Fruit fly (Drosophila melanogaster) whole organism, embryonic: ENCODE results near the gene CG43273.

Experiments
- Ada2b ChIP-seq: fragments of 200-800 bp; sonication (Bioruptor generic); IDR thresholded peaks from 2 replicates; pipeline ENCODE4 v1.3.6; 2022; ENCODE audit warnings: missing biosample characterization, missing genetic modification characterization
- Adf1 ChIP-seq: fragments of 200-800 bp; sonication (Bioruptor generic); IDR thresholded peaks from 2 replicates; pipeline ENCODE4 v1.3.6; 2022; ENCODE audit warnings: missing biosample characterization, missing genetic modification characterization
- Aef1 ChIP-seq: fragments of 200-800 bp; sonication (Bioruptor generic); IDR thresholded peaks from 3 replicates; pipeline ENCODE4 v1.3.6; 2022; ENCODE audit warnings: missing biosample characterization, missing genetic modification characterization
- CG1024 ChIP-seq: fragments of 200-800 bp; sonication (Bioruptor generic); IDR thresholded peaks from 2 replicates; pipeline ENCODE4 v1.3.6; 2022; ENCODE audit warnings: missing biosample characterization, missing genetic modification characterization
- CG11560 ChIP-seq: fragments of 200-800 bp; sonication (Bioruptor generic); IDR thresholded peaks from 3 replicates; pipeline ENCODE4 v1.3.6; 2022; ENCODE audit warnings: missing biosample characterization, missing genetic modification characterization
- CG12769 ChIP-seq: fragments of 200-800 bp; sonication (Bioruptor generic); optimal IDR thresholded peaks from 2 replicates; lab custom pipeline; 2019; ENCODE audit warnings: missing biosample characterization, mild to moderate bottlenecking, missing genetic modification characterization, moderate library complexity
- CG15514 ChIP-seq: fragments of 200-800 bp; sonication (Bioruptor generic); optimal IDR thresholded peaks from 3 replicates; lab custom pipeline; 2017; ENCODE audit warnings: missing biosample characterization, missing genetic modification characterization, mild to moderate bottlenecking, moderate library complexity, missing genetic modification reagents
- CG17328 ChIP-seq: fragments of 200-800 bp; sonication (Bioruptor generic); IDR thresholded peaks from 2 replicates; pipeline ENCODE4 v1.3.6; 2022; ENCODE audit warnings: missing biosample characterization, missing genetic modification characterization
- CG2116 ChIP-seq: fragments of 200-800 bp; sonication (Bioruptor generic); optimal IDR thresholded peaks from 3 replicates; lab custom pipeline; 2018; ENCODE audit warnings: missing biosample characterization, mild to moderate bottlenecking, missing genetic modification characterization
- CG2129 ChIP-seq: fragments of 200-800 bp; sonication (Bioruptor generic); IDR thresholded peaks from 2 replicates; pipeline ENCODE4 v1.3.6; 2022; ENCODE audit warnings: missing biosample characterization, missing genetic modification characterization; ENCODE audit not compliant: partially characterized antibody
- CG2712 ChIP-seq: fragments of 200-800 bp; optimal IDR thresholded peaks from 3 replicates; lab custom pipeline; 2019; ENCODE audit warnings: missing biosample characterization, mild to moderate bottlenecking, missing genetic modification characterization, moderate library complexity
- CG2875 ChIP-seq: fragments of 200-800 bp; sonication (Bioruptor generic); optimal IDR thresholded peaks from 2 replicates; lab custom pipeline; 2017; ENCODE audit warnings: missing biosample characterization, mild to moderate bottlenecking, missing genetic modification characterization, missing genetic modification reagents
- CG34224 ChIP-seq: fragments of 200-800 bp; sonication (Bioruptor generic); IDR thresholded peaks from 3 replicates; pipeline ENCODE4 v1.3.6; 2022; ENCODE audit warnings: missing biosample characterization, missing genetic modification characterization; ENCODE audit not compliant: partially characterized antibody
- CG4282 ChIP-seq: fragments of 200-800 bp; sonication (Bioruptor generic); optimal IDR thresholded peaks from 2 replicates; lab custom pipeline; 2016; ENCODE audit warnings: missing biosample characterization, missing genetic modification characterization
- CG5953 ChIP-seq: fragments of 200-800 bp; sonication (Bioruptor generic); IDR thresholded peaks from 2 replicates; pipeline ENCODE4 v1.3.6; 2022; ENCODE audit warnings: missing biosample characterization, missing genetic modification characterization
- CG6175 ChIP-seq: fragments of 200-800 bp; sonication (Bioruptor generic); IDR thresholded peaks from 3 replicates; pipeline ENCODE4 v1.3.6; 2022; ENCODE audit warnings: missing biosample characterization, missing genetic modification characterization
- CG7357 ChIP-seq: fragments of 200-800 bp; sonication (Bioruptor generic); IDR thresholded peaks from 3 replicates; pipeline ENCODE4 v1.3.6; 2022; ENCODE audit warnings: missing biosample characterization, missing genetic modification characterization
- CG7839 ChIP-seq: fragments of 200-800 bp; sonication (Bioruptor generic); optimal IDR thresholded peaks from 3 replicates; lab custom pipeline; 2018; ENCODE audit warnings: missing biosample characterization, mild to moderate bottlenecking, missing genetic modification characterization, moderate library complexity
- CkIIα-i1 ChIP-seq: fragments of 200-800 bp; sonication (Bioruptor generic); IDR thresholded peaks from 2 replicates; pipeline ENCODE4 v1.3.6; 2022; ENCODE audit warnings: missing biosample characterization, missing genetic modification characterization
- Dip3 ChIP-seq: fragments of 200-800 bp; sonication (Bioruptor generic); optimal IDR thresholded peaks from 3 replicates; lab custom pipeline; 2016; ENCODE audit warnings: missing biosample characterization, missing genetic modification characterization
- Hmx ChIP-seq: fragments of 200-800 bp; sonication (Bioruptor generic); optimal IDR thresholded peaks from 2 replicates; lab custom pipeline; 2016; ENCODE audit warnings: missing biosample characterization, missing genetic modification characterization
- Mes4 ChIP-seq: fragments of 200-800 bp; sonication (Bioruptor generic); optimal IDR thresholded peaks from 2 replicates; lab custom pipeline; 2016; ENCODE audit warnings: missing biosample characterization, missing genetic modification characterization
- Myb ChIP-seq: fragments of 200-800 bp; sonication (Bioruptor generic); optimal IDR thresholded peaks from 2 replicates; lab custom pipeline; 2016; ENCODE audit warnings: missing biosample characterization, missing genetic modification characterization
- PHDP ChIP-seq: fragments of 200-800 bp; sonication (Bioruptor generic); optimal IDR thresholded peaks from 3 replicates; lab custom pipeline; 2018; ENCODE audit warnings: missing biosample characterization, mild to moderate bottlenecking, missing genetic modification characterization, moderate library complexity
- Six4 ChIP-seq: fragments of 200-800 bp; sonication (Bioruptor generic); optimal IDR thresholded peaks from 2 replicates; lab custom pipeline; 2016; ENCODE audit warnings: missing biosample characterization, missing genetic modification characterization
- Sox102F ChIP-seq: fragments of 200-800 bp; sonication (Bioruptor generic); optimal IDR thresholded peaks from 2 replicates; lab custom pipeline; 2018; ENCODE audit warnings: missing biosample characterization, mild to moderate bottlenecking, missing genetic modification characterization, moderate library complexity
- Stat92E ChIP-seq, 3 experiments: fragments of >200 bp in 2 of 3; fragments of 200-800 bp in 1 of 3; sonication (Bioruptor generic) in 1 of 3; optimal IDR thresholded peaks; 2 replicates each; lab custom pipeline; 2017 to 2019; ENCODE audit warnings: missing biosample characterization in 3 of 3, missing genetic modification characterization in 3 of 3, mild to moderate bottlenecking in 1 of 3, moderate library complexity in 1 of 3
- TFAM ChIP-seq: fragments of 200-800 bp; sonication (Bioruptor generic); optimal IDR thresholded peaks from 2 replicates; lab custom pipeline; 2017; ENCODE audit warnings: missing biosample characterization, missing genetic modification characterization, inconsistent platforms
- Vsx1 ChIP-seq: fragments of 200-800 bp; sonication (Bioruptor generic); optimal IDR thresholded peaks from 2 replicates; lab custom pipeline; 2017; ENCODE audit warnings: missing biosample characterization, mild to moderate bottlenecking, missing genetic modification characterization, missing genetic modification reagents
- ab ChIP-seq: fragments of 200-800 bp; sonication (Bioruptor generic); optimal IDR thresholded peaks from 2 replicates; lab custom pipeline; 2016; ENCODE audit warnings: missing biosample characterization, missing genetic modification characterization
- al ChIP-seq: fragments of 200-800 bp; sonication (Bioruptor generic); IDR thresholded peaks from 2 replicates; pipeline ENCODE4 v1.3.6; 2022; ENCODE audit warnings: missing biosample characterization, missing genetic modification characterization
- caup ChIP-seq: fragments of 200-800 bp; sonication (Bioruptor generic); optimal IDR thresholded peaks from 3 replicates; lab custom pipeline; 2017; ENCODE audit warnings: missing biosample characterization, mild to moderate bottlenecking, missing genetic modification characterization, moderate library complexity; ENCODE audit not compliant: severe bottlenecking
- chinmo ChIP-seq: fragments of 200-800 bp; sonication (Bioruptor generic); IDR thresholded peaks from 4 replicates; pipeline ENCODE4 v1.3.6; 2022; ENCODE audit warnings: missing biosample characterization, missing genetic modification characterization; ENCODE audit not compliant: partially characterized antibody
- chm ChIP-seq: fragments of 200-800 bp; sonication (Bioruptor generic); IDR thresholded peaks from 2 replicates; pipeline ENCODE4 v1.3.6; 2022; ENCODE audit warnings: missing biosample characterization, missing genetic modification characterization
- esg ChIP-seq: fragments of 200-800 bp; sonication (Bioruptor generic); conservative IDR thresholded peaks from 2 replicates; pipeline ENCODE4 v1.3.6; 2022; ENCODE audit warnings: missing biosample characterization, missing genetic modification characterization
- inv ChIP-seq: fragments of 200-800 bp; sonication (Bioruptor generic); IDR thresholded peaks from 2 replicates; pipeline ENCODE4 v1.3.6; 2022; ENCODE audit warnings: missing biosample characterization, missing genetic modification characterization; ENCODE audit not compliant: partially characterized antibody
- jing ChIP-seq: fragments of 200-800 bp; sonication (Bioruptor generic); optimal IDR thresholded peaks from 2 replicates; lab custom pipeline; 2018; ENCODE audit warnings: missing biosample characterization, mild to moderate bottlenecking, missing genetic modification characterization
- lab ChIP-seq: fragments of 200-800 bp; sonication (Bioruptor generic); optimal IDR thresholded peaks from 3 replicates; lab custom pipeline; 2017; ENCODE audit warnings: missing biosample characterization, missing genetic modification characterization, mild to moderate bottlenecking, moderate library complexity, missing genetic modification reagents
- lola ChIP-seq, 3 experiments: fragments of >200 bp in 2 of 3; fragments of 200-800 bp in 1 of 3; sonication (Bioruptor generic) in 1 of 3; optimal IDR thresholded peaks; 2 replicates each; lab custom pipeline; 2017 to 2019; ENCODE audit warnings: missing biosample characterization in 3 of 3, missing genetic modification characterization in 3 of 3, mild to moderate bottlenecking in 1 of 3, moderate library complexity in 1 of 3
- lov ChIP-seq, 2 experiments: fragments of 200-800 bp in 1 of 2; fragments of >200 bp in 1 of 2; sonication (Bioruptor generic) in 1 of 2; IDR thresholded peaks in 1 of 2; optimal IDR thresholded peaks in 1 of 2; 2 replicates in 1 of 2; 3 replicates in 1 of 2; pipeline versions ENCODE4 v1.3.6 to Lab custom; 2017 to 2022; ENCODE audit warnings: missing biosample characterization in 1 of 2, missing genetic modification characterization in 1 of 2
- p53 ChIP-seq: fragments of 200-800 bp; sonication (Bioruptor generic); optimal IDR thresholded peaks from 2 replicates; lab custom pipeline; 2016; ENCODE audit warnings: missing biosample characterization, missing genetic modification characterization
- sd ChIP-seq: fragments of 200-800 bp; sonication (Bioruptor generic); optimal IDR thresholded peaks from 3 replicates; lab custom pipeline; 2018; ENCODE audit warnings: missing biosample characterization, mild to moderate bottlenecking, missing genetic modification characterization, moderate library complexity
- sens-2 ChIP-seq: fragments of 200-800 bp; sonication (Bioruptor generic); IDR thresholded peaks from 2 replicates; pipeline ENCODE4 v1.3.6; 2022; ENCODE audit warnings: missing biosample characterization, missing genetic modification characterization
- so ChIP-seq: fragments of 200-800 bp; sonication (Bioruptor generic); IDR thresholded peaks from 3 replicates; pipeline ENCODE4 v1.3.6; 2022; ENCODE audit warnings: missing biosample characterization, missing genetic modification characterization
- sr ChIP-seq: fragments of 200-800 bp; sonication (Bioruptor generic); IDR thresholded peaks from 3 replicates; pipeline ENCODE4 v1.3.6; 2022; ENCODE audit warnings: missing biosample characterization, missing genetic modification characterization
- ttk ChIP-seq: fragments of 200-800 bp; sonication (Bioruptor generic); IDR thresholded peaks from 2 replicates; pipeline ENCODE4 v2.1.2; 2022; ENCODE audit warnings: missing biosample characterization, missing genetic modification characterization
- unpg ChIP-seq: fragments of 200-800 bp; sonication (Bioruptor generic); optimal IDR thresholded peaks from 3 replicates; lab custom pipeline; 2018; ENCODE audit warnings: missing biosample characterization, mild to moderate bottlenecking, missing genetic modification characterization, moderate library complexity
- vnd ChIP-seq: fragments of 200-800 bp; sonication (Bioruptor generic); IDR thresholded peaks from 3 replicates; pipeline ENCODE4 v1.3.6; 2022; ENCODE audit warnings: missing biosample characterization, missing genetic modification characterization; ENCODE audit not compliant: partially characterized antibody

CG43273 gene

dm6 chr3R:24813637-24814301 is 16.3 kb upstream of the CG43273 start, which contains the start of the genes lili and CG34150 (continued):
- peak in 1 of 3 experiments; percentile 74 for TF ChIP-seq lola (GFP tag; optimal IDR thresholded peaks at IDR 0.05; lab: Kevin White, UChicago)
- TF ChIP-seq CG17328 (GFP tag; lab: Robert Waterston, UW) = peak; percentile 62
- TF ChIP-seq CG2875 (GFP tag; lab: Kevin White, UChicago) = no peak
- TF ChIP-seq sr (GFP tag; lab: Robert Waterston, UW) = no peak
- peak; percentile 79 for TF ChIP-seq CG15514
- TF ChIP-seq esg (GFP tag; lab: Robert Waterston, UW) = peak; percentile 64
- peak; percentile 63; the same call in 1 of the 2 replicates for TF ChIP-seq Ada2b
- TF ChIP-seq sens-2 (GFP tag; lab: Robert Waterston, UW) = no peak
- no peak for TF ChIP-seq CG12769
- TF ChIP-seq sd (tag; lab: Kevin White, UChicago) = peak; percentile 65
- peak; percentile 69 for TF ChIP-seq al (GFP tag; lab: Robert Waterston, UW)
- peak; percentile 77 for TF ChIP-seq PHDP (tag; lab: Kevin White, UChicago)
- TF ChIP-seq CG2712 (tag; lab: Kevin White, UChicago) = peak; percentile 86
- TF ChIP-seq unpg = peak; percentile 71
- TF ChIP-seq ab (GFP tag; lab: Kevin White, UChicago) = no peak
- peak; percentile 44 for TF ChIP-seq Adf1 (GFP tag; lab: Robert Waterston, UW)
- TF ChIP-seq CG2129 (GFP tag; lab: Robert Waterston, UW) = peak; percentile 41; the same call in 1 of the 2 replicates
- TF ChIP-seq Stat92E (GFP tag; optimal IDR thresholded peaks at IDR 0.05; lab: Kevin White, UChicago) = no peak
- peak; percentile 85 for TF ChIP-seq CG34224 (GFP tag; lab: Robert Waterston, UW)
- TF ChIP-seq p53 = peak; percentile 50
- no peak for TF ChIP-seq CG4282
- no peak for TF ChIP-seq jing (GFP tag; lab: Kevin White, UChicago)
- peak; percentile 61 for TF ChIP-seq vnd (GFP tag; lab: Robert Waterston, UW)
- TF ChIP-seq CG2116 (GFP tag; lab: Kevin White, UChicago) = peak; percentile 89
- no peak for TF ChIP-seq CG6175 (GFP tag; lab: Robert Waterston, UW)
- TF ChIP-seq CG7839 (tag; lab: Kevin White, UChicago) = peak; percentile 74
- TF ChIP-seq caup (GFP tag; lab: Kevin White, UChicago) = peak; percentile 53
- no peak for TF ChIP-seq chinmo (GFP tag; lab: Robert Waterston, UW)
- TF ChIP-seq lab = peak; percentile 71
- peak; percentile 73 for TF ChIP-seq inv (GFP tag; lab: Robert Waterston, UW)
- TF ChIP-seq Dip3 (GFP tag; lab: Kevin White, UChicago) = peak; percentile 65
- TF ChIP-seq Six4 = peak; percentile 77
- peak; percentile 44; the same call in 1 of the 3 replicates for TF ChIP-seq CG7357
- 0 out of 2 replicates have a peak, but pooled peaks have one; percentile 47 for TF ChIP-seq ttk (GFP tag; lab: Robert Waterston, UW)
- peak; percentile 33; the same call in 1 of the 2 replicates for TF ChIP-seq CG5953
- TF ChIP-seq CG11560 (tag; lab: Robert Waterston, UW) = peak; percentile 60; the same call in 1 of the 3 replicates
- no peak for TF ChIP-seq TFAM (GFP tag; lab: Kevin White, UChicago)
- no peak for TF ChIP-seq lov (optimal IDR thresholded peaks at IDR 0.05; lab: Kevin White, UChicago)
- TF ChIP-seq lov (GFP tag; IDR thresholded peaks at IDR 0.05; lab: Robert Waterston, UW) = no peak
- TF ChIP-seq CG1024 (GFP tag; lab: Robert Waterston, UW) = peak; percentile 57
- TF ChIP-seq Mes4 = peak; percentile 56
- TF ChIP-seq Vsx1 = no peak
- no peak for TF ChIP-seq Sox102F (GFP tag; lab: Kevin White, UChicago)
- no peak for TF ChIP-seq so
- TF ChIP-seq chm (GFP tag; lab: Robert Waterston, UW) = peak; percentile 87
- TF ChIP-seq CkIIα-i1 = no peak
- peak; percentile 44 for TF ChIP-seq Myb (GFP tag; lab: Kevin White, UChicago)
- TF ChIP-seq Hmx (GFP tag; lab: Kevin White, UChicago) = peak; percentile 30
- TF ChIP-seq Aef1 (GFP tag; lab: Robert Waterston, UW) = peak; percentile 71
